Fruit fly (Drosophila melanogaster): ENCODE results near the gene CG43815.

CG43815 gene

DNA sequence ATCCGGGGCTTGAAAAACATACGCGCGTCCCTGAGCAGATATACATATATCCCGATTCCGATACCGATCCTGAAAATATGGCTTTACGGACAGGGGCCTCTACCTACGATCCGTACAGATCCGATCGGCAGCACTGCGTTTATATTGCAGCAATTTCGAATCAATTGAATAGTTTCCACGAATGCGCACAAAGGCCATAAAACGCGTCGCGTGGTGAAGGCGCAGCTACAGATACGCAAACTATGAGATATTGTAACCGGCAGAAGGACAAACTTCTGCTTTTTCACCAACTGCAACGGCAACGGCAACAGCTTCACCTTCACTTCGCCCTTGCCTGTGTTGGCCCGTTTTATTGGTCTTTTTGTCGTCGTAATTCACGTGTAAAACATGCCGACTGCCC lies 39.1 kb downstream of the CG43815 start:
- TF ChIP-seq CG34406 (GFP tag; optimal IDR thresholded peaks at IDR 0.05) (no peak), CG6854 (GFP tag; optimal IDR thresholded peaks at IDR 0.05) (no peak), vri (GFP tag; optimal IDR thresholded peaks at IDR 0.05) (no peak), CG6163 (GFP tag; IDR thresholded peaks at IDR 0.05) (no peak), cyc (GFP tag; optimal IDR thresholded peaks at IDR 0.05) (no peak), Sox15 (GFP tag; optimal IDR thresholded peaks at IDR 0.05) (no peak)

dm6 chr2L:3618818-3619362 lies 42.9 kb downstream of the CG43815 start, which contains the start of gene Ugt36A1:
TSS of gene Ugt36A1 (plus strand) at chr2L:3619097.
- TF ChIP-seq vri (GFP tag; optimal IDR thresholded peaks at IDR 0.05) (peak; percentile 11), Sox102F (GFP tag; optimal IDR thresholded peaks at IDR 0.05) (no peak), svp (GFP tag) (peak; percentile 64)

dm6 chr2L:3621604-3622003 lies 45.6 kb downstream of the CG43815 start, which contains the start of gene CG15418:
TSS of gene CG15418 (minus strand) at chr2L:3621704.
- TF ChIP-seq CG34406 (GFP tag; optimal IDR thresholded peaks at IDR 0.05) (no peak), CG1621 (tag; optimal IDR thresholded peaks at IDR 0.05) (no peak), Gug (GFP tag; IDR thresholded peaks at IDR 0.05) (no peak), CG8632 (GFP tag; optimal IDR thresholded peaks at IDR 0.05) (no peak), svp (GFP tag) (no peak), pdm3 (GFP tag; optimal IDR thresholded peaks at IDR 0.05) (no peak), Eip78C (GFP tag) (no peak), net (GFP tag; optimal IDR thresholded peaks at IDR 0.05) (no peak), CG4318 (GFP tag; optimal IDR thresholded peaks at IDR 0.05) (no peak), CG8119 (GFP tag; IDR thresholded peaks at IDR 0.05) (no peak), fkh (GFP tag; optimal IDR thresholded peaks at IDR 0.05) (no peak), CG11294 (GFP tag; IDR thresholded peaks at IDR 0.05) (no peak), eg (GFP tag; IDR thresholded peaks at IDR 0.05) (no peak), CG32006 (GFP tag; optimal IDR thresholded peaks at IDR 0.05) (no peak), Hr4 (GFP tag; optimal IDR thresholded peaks at IDR 0.05) (no peak), CG6854 (GFP tag; optimal IDR thresholded peaks at IDR 0.05) (no peak)

- TF ChIP-seq CG3919 (GFP tag; optimal IDR thresholded peaks at IDR 0.05) (no peak), acj6 (GFP tag; optimal IDR thresholded peaks at IDR 0.05) (peak; percentile 44), Eip78C (GFP tag) (peak; percentile 68), Hr4 (GFP tag; optimal IDR thresholded peaks at IDR 0.05) (peak; percentile 61), CG15336 (GFP tag; IDR thresholded peaks at IDR 0.05) (peak; percentile 67), Eip93F (GFP tag; optimal IDR thresholded peaks at IDR 0.05) (no peak), CG32006 (GFP tag; optimal IDR thresholded peaks at IDR 0.05) (peak; percentile 76), Smox (GFP tag; optimal IDR thresholded peaks at IDR 0.05) (no peak), CG8119 (GFP tag; IDR thresholded peaks at IDR 0.05) (peak; percentile 74), CG11294 (GFP tag; IDR thresholded peaks at IDR 0.05) (no peak), CG6276 (GFP tag; optimal IDR thresholded peaks at IDR 0.05) (peak; percentile 54), CG6163 (GFP tag; IDR thresholded peaks at IDR 0.05) (peak; percentile 52; the same call in 1 of the 3 replicates), Eip75B (GFP tag; optimal IDR thresholded peaks at IDR 0.05) (no peak), Sox14 (GFP tag; optimal IDR thresholded peaks at IDR 0.05) (no peak), Gug (GFP tag; IDR thresholded peaks at IDR 0.05) (peak; percentile 35; the same call in 1 of the 2 replicates), OdsH (GFP tag; optimal IDR thresholded peaks at IDR 0.05) (peak; percentile 26), dac (GFP tag; optimal IDR thresholded peaks at IDR 0.05) (peak; percentile 12), eg (GFP tag; IDR thresholded peaks at IDR 0.05) (peak; percentile 83)
Measured at dm6 chr2L:3624784-3625183, 48.8 kb downstream of the CG43815 start.

Measured in whole organism, prepupa.